Fruit fly (Drosophila melanogaster): Measurements from ENCODE around the gene Nup133.

Gene Nup133

DNA sequence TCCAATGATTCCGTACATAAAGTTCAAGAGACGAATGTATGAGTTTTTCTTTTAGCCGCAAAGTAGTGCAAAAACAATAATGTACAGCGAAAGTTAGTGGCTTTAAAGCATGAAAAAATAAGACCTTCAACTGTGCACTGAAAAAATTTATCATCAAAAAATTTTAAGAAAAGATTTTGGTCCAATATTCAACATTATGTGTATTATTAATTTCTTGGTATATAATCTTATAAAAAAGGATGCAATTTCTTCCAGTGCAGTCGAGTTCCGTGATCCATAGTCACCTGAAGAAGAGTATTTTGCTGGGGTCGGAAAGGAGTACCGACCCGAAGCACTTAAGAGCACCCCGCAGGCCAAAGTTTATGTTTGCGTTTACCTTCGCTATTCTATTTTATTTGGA, 21.8 kb upstream of the Nup133 start (continued):
- TF ChIP-seq odd (GFP tag; optimal IDR thresholded peaks at IDR 0.05) (no peak), CG5180 (GFP tag; optimal IDR thresholded peaks at IDR 0.05) (no peak), CG11456 (GFP tag; IDR thresholded peaks at IDR 0.05) (no peak), CG3726 (GFP tag; IDR thresholded peaks at IDR 0.05) (no peak), nmo (GFP tag; optimal IDR thresholded peaks at IDR 0.05) (peak; percentile 36), hb (GFP tag; IDR thresholded peaks at IDR 0.05; ENCODE audit: partially characterized antibody) (no peak), YL-1 (GFP tag; optimal IDR thresholded peaks at IDR 0.05) (no peak), CG14050 (GFP tag; IDR thresholded peaks at IDR 0.05) (peak; percentile 33; the same call in 1 of the 3 replicates), klu (GFP tag; IDR thresholded peaks at IDR 0.05) (no peak), sim (GFP tag; IDR thresholded peaks at IDR 0.05) (no peak), CG2712 (tag; optimal IDR thresholded peaks at IDR 0.05) (peak; percentile 1), CG13287 (GFP tag; IDR thresholded peaks at IDR 0.05; ENCODE audit: partially characterized antibody) (no peak), CG17186 (GFP tag; optimal IDR thresholded peaks at IDR 0.05) (no peak), sens-2 (GFP tag; IDR thresholded peaks at IDR 0.05) (no peak), seq (GFP tag; IDR thresholded peaks at IDR 0.05) (no peak), pros (GFP tag; optimal IDR thresholded peaks at IDR 0.05) (no peak), crp (GFP tag; optimal IDR thresholded peaks at IDR 0.05) (no peak), CG7786 (GFP tag; optimal IDR thresholded peaks at IDR 0.05) (no peak), dimm (GFP tag; IDR thresholded peaks at IDR 0.05) (no peak), z (GFP tag; IDR thresholded peaks at IDR 0.05) (no peak), CG11560 (tag; IDR thresholded peaks at IDR 0.05) (no peak), CG17912 (GFP tag; optimal IDR thresholded peaks at IDR 0.05) (no peak), Taf1 (GFP tag; IDR thresholded peaks at IDR 0.05) (no peak), CG1603 (tag; optimal IDR thresholded peaks at IDR 0.05) (no peak), bsh (GFP tag; optimal IDR thresholded peaks at IDR 0.05) (peak in 1 of 2 experiments; percentile 45), Dad (GFP tag; optimal IDR thresholded peaks at IDR 0.05) (no peak)

DNA sequence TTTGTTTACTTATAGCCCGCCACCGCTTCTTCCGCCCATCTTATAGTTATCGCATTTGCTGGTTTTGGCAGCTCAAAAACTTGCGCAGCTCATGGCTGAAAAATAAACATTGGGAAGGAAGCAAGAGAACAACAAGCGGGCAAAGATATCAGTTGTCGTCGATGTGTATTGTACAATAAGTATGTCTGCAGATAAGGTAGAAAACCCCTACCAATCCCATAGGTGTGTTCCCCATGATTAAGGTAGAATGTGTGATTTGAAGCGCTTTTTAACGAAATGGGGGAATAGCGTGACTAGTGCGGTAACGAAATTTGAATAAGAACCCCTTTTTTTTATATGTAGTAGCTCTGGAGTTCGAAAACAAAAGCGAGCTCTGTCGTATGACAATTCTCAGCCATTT, 21.3 kb upstream of the Nup133 start:
- TF ChIP-seq CG6683 (GFP tag; optimal IDR thresholded peaks at IDR 0.05): no peak
- TF ChIP-seq al (GFP tag; IDR thresholded peaks at IDR 0.05): no peak
- peak; percentile 58 for TF ChIP-seq mirr (GFP tag; optimal IDR thresholded peaks at IDR 0.05)
- TF ChIP-seq CG6654 (GFP tag; optimal IDR thresholded peaks at IDR 0.05): no peak
- peak; percentile 1 for TF ChIP-seq CG10543 (GFP tag; optimal IDR thresholded peaks at IDR 0.05)
- TF ChIP-seq CG31365 (tag; optimal IDR thresholded peaks at IDR 0.05): no peak
- no peak for TF ChIP-seq Asciz (GFP tag; optimal IDR thresholded peaks at IDR 0.05)
- TF ChIP-seq Hr51 (GFP tag; optimal IDR thresholded peaks at IDR 0.05): no peak
- no peak for TF ChIP-seq CG7357 (GFP tag; IDR thresholded peaks at IDR 0.05)
- TF ChIP-seq CG5953 (GFP tag; IDR thresholded peaks at IDR 0.05): no peak
- TF ChIP-seq CG6272 (GFP tag; IDR thresholded peaks at IDR 0.05): no peak
- no peak for TF ChIP-seq Trl (optimal IDR thresholded peaks at IDR 0.05)
- no peak for TF ChIP-seq Trl (GFP tag; optimal IDR thresholded peaks at IDR 0.05)
- peak; percentile 86 for TF ChIP-seq CG3995 (GFP tag; optimal IDR thresholded peaks at IDR 0.05)
- TF ChIP-seq mam (GFP tag; optimal IDR thresholded peaks at IDR 0.05): no peak
- TF ChIP-seq pita (GFP tag; optimal IDR thresholded peaks at IDR 0.05): no peak
- TF ChIP-seq psq (GFP tag; optimal IDR thresholded peaks at IDR 0.05): no peak
- no peak for TF ChIP-seq CG9797 (GFP tag; optimal IDR thresholded peaks at IDR 0.05)
- peak; percentile 49 for TF ChIP-seq CG34376 (GFP tag; optimal IDR thresholded peaks at IDR 0.05)
- TF ChIP-seq bigmax (GFP tag; optimal IDR thresholded peaks at IDR 0.05): no peak
- TF ChIP-seq CG7271 (tag; optimal IDR thresholded peaks at IDR 0.05): no peak
- no peak for TF ChIP-seq tio (GFP tag; optimal IDR thresholded peaks at IDR 0.05)
- TF ChIP-seq odd (GFP tag; optimal IDR thresholded peaks at IDR 0.05): no peak
- TF ChIP-seq CG12769 (tag; optimal IDR thresholded peaks at IDR 0.05): peak; percentile 36
- no peak for TF ChIP-seq ham (GFP tag; IDR thresholded peaks at IDR 0.05)
- no peak for TF ChIP-seq CG3163 (GFP tag; optimal IDR thresholded peaks at IDR 0.05)
- TF ChIP-seq CG7372 (GFP tag; IDR thresholded peaks at IDR 0.05): no peak
- no peak for TF ChIP-seq ase (GFP tag; IDR thresholded peaks at IDR 0.05)
